Fruit fly (Drosophila melanogaster) whole organism, adult: ENCODE data around the gene CG32655.

Source experiments
- CG12768 ChIP-seq: fragments of 200-800 bp; sonication (Bioruptor generic); optimal IDR thresholded peaks from 2 replicates; lab custom pipeline; 2017; ENCODE audit warnings: missing biosample characterization, missing genetic modification characterization, mild to moderate bottlenecking, moderate library complexity, missing genetic modification reagents
- CG14711 ChIP-seq: fragments of 200-800 bp; sonication (Bioruptor generic); optimal IDR thresholded peaks from 2 replicates; lab custom pipeline; 2018; ENCODE audit warnings: missing biosample characterization, mild to moderate bottlenecking, missing genetic modification characterization, moderate library complexity
- CG33017 ChIP-seq: fragments of 200-800 bp; sonication (Bioruptor generic); optimal IDR thresholded peaks from 2 replicates; lab custom pipeline; 2018; ENCODE audit warnings: missing biosample characterization, mild to moderate bottlenecking, missing genetic modification characterization, moderate library complexity
- CG7101 ChIP-seq: fragments of 200-800 bp; sonication (Bioruptor generic); optimal IDR thresholded peaks from 2 replicates; lab custom pipeline; 2018; ENCODE audit warnings: missing biosample characterization, mild to moderate bottlenecking, missing genetic modification characterization, moderate library complexity
- Hr96 ChIP-seq: fragments of 200-800 bp; sonication (Bioruptor generic); optimal IDR thresholded peaks from 2 replicates; lab custom pipeline; 2016; ENCODE audit warnings: missing biosample characterization, missing genetic modification characterization
- cnc ChIP-seq, 2 experiments: fragments of >200 bp; optimal IDR thresholded peaks; 2 replicates each; lab custom pipeline; 2017
- kay ChIP-seq: fragments of 200-800 bp; sonication (Bioruptor generic); peaks from one replicate; lab custom pipeline; 2016; ENCODE audit warnings: missing biosample characterization, missing genetic modification characterization, borderline replicate concordance
- ovo ChIP-seq: fragments of 200-800 bp; sonication (Bioruptor generic); optimal IDR thresholded peaks from 2 replicates; lab custom pipeline; 2016; ENCODE audit warnings: missing biosample characterization, missing genetic modification characterization
- tj ChIP-seq: fragments of 200-800 bp; sonication (Bioruptor generic); optimal IDR thresholded peaks from 3 replicates; lab custom pipeline; 2017; ENCODE audit warnings: missing biosample characterization, mild to moderate bottlenecking, missing genetic modification characterization, moderate library complexity
- toe ChIP-seq: fragments of 200-800 bp; sonication (Bioruptor generic); optimal IDR thresholded peaks from 2 replicates; lab custom pipeline; 2016; ENCODE audit warnings: missing biosample characterization, missing genetic modification characterization

Gene CG32655

DNA sequence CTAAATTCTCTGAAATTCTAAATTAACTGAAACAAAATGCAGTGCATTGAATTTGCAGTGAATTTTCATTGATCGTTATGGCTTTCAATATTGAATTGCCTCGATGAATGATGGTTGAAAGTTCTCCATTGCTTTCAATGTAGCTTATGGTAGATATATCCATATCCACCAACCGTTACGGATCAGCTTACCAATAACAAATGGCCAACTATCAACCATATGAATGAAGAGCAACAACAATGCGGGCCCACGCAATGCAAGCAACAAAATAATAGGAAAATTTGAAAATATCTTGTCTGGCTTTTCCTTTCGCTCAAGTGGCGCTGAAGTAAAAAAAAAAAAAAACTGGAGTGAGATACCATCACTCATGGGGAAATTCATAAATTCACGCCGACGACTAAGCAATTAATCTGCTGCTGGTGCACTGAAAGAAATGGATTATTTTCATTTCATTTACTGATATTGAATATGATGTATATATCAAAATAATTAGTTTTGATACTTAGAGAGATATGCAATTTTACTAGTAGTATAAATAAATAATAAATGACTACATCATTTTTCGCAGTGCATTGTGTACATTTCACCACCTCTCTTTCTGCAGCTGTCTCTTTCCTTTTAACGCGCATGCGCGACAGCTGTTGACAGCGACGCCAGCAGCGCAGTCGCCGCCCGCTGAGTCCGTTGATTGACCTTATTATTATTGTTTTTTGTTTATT lies 33.6 kb downstream of the CG32655 start:
- TF ChIP-seq CG7101: no peak
- no peak for TF ChIP-seq CG14711
- TF ChIP-seq kay (GFP tag; lab: Kevin White, UChicago): no peak
- no peak for TF ChIP-seq CG12768 (GFP tag; lab: Kevin White, UChicago)
- TF ChIP-seq toe (GFP tag; lab: Kevin White, UChicago): no peak
- no peak for TF ChIP-seq CG33017 (tag; lab: Kevin White, UChicago)
- no peak for TF ChIP-seq cnc (optimal IDR thresholded peaks at IDR 0.05; lab: Kevin White, UChicago)
- no peak for TF ChIP-seq Hr96 (GFP tag; lab: Kevin White, UChicago)
- TF ChIP-seq ovo: no peak
- no peak for TF ChIP-seq tj (GFP tag; lab: Kevin White, UChicago)
